Worm (Caenorhabditis elegans): ENCODE data around the gene Y62H9A.5.

DNA sequence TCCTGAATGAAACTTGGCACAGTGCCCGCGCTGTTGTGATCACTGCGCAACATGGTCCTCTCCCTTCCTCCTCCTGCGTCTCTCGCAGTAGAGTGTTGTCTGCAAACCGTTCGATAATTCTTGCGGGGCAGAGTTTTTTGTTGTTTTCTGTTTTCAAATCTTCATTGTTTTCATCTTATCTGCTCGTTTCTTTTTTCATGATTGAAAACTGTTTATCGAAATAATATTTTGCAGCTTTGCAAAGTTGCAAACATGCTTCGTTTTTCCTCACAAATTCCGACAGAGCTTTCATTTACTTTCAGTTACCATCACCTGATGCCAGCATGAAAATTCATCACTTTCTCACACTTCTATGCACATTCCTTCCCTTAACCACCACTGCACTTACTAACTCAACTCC is 25.5 kb downstream of the Y62H9A.5 start, which contains the start of gene mes-1:
- TF ChIP-seq fkh-10 (GFP tag; optimal IDR thresholded peaks at IDR 0.05): no peak
- no peak for TF ChIP-seq ceh-20 (GFP tag; IDR thresholded peaks at IDR 0.05)
- TF ChIP-seq aly-2 (tag; optimal IDR thresholded peaks at IDR 0.05): no peak

Data from whole organism, L4 larva.